Worm (Caenorhabditis elegans) whole organism, young adult: Measurements from ENCODE around the gene ensh-1.

Experiments
- B0035.1 ChIP-seq: sonication (generic microtip); optimal IDR thresholded peaks from 2 replicates; lab custom pipeline; 2016; ENCODE audit warnings: missing genetic modification characterization, mild to moderate bottlenecking, missing compliant biosample characterization, missing genotype, missing genetic modification reagents
- F37B4.10 ChIP-seq: fragments of 200-800 bp; sonication (Bioruptor generic); IDR thresholded peaks from 2 replicates; pipeline ENCODE4 v1.3.6; 2022; ENCODE audit warnings: missing genetic modification characterization, missing compliant biosample characterization
- Y53F4B.3 ChIP-seq: fragments of 200-800 bp; sonication (Bioruptor generic); IDR thresholded peaks from 2 replicates; pipeline ENCODE4 v1.3.6; 2022; ENCODE audit warnings: missing genetic modification reagents, missing genetic modification characterization, missing compliant biosample characterization
- Y53G8AR.9 ChIP-seq: fragments of 200-800 bp; sonication (Bioruptor generic); conservative IDR thresholded peaks from 2 replicates; pipeline ENCODE4 v1.3.6; 2022; ENCODE audit warnings: missing genetic modification reagents, missing genetic modification characterization, missing compliant biosample characterization
- Y67H2A.10 ChIP-seq: fragments of 200-800 bp; sonication (Bioruptor generic); conservative IDR thresholded peaks from 2 replicates; pipeline ENCODE4 v1.3.6; 2022; ENCODE audit warnings: missing genetic modification reagents, missing genetic modification characterization, missing compliant biosample characterization
- Y79H2A.3 ChIP-seq: fragments of 200-800 bp; sonication (Bioruptor generic); conservative IDR thresholded peaks from 2 replicates; pipeline ENCODE4 v1.3.6; 2022; ENCODE audit warnings: missing genetic modification reagents, missing genetic modification characterization, missing compliant biosample characterization
- ZK185.1 ChIP-seq: sonication (generic microtip); optimal IDR thresholded peaks from 2 replicates; lab custom pipeline; 2016; ENCODE audit warnings: mild to moderate bottlenecking, missing genetic modification characterization, missing compliant biosample characterization; ENCODE audit not compliant: poor library complexity, severe bottlenecking
- akir-1 ChIP-seq: fragments of 200-800 bp; sonication (Bioruptor generic); optimal IDR thresholded peaks from 2 replicates; lab custom pipeline; 2018; ENCODE audit warnings: mild to moderate bottlenecking, missing genetic modification characterization, moderate library complexity, missing compliant biosample characterization
- ama-1 ChIP-seq, 3 experiments: fragments of 150-350 bp in 1 of 3; sonication (generic microtip) in 2 of 3; optimal IDR thresholded peaks; 2 replicates each; lab custom pipeline; 2014 to 2018; ENCODE audit warnings: missing biosample characterization in 2 of 3, missing genetic modification characterization in 2 of 3, missing genetic modification reagents in 2 of 3
- atf-7 ChIP-seq: sonication (generic microtip); optimal IDR thresholded peaks from 2 replicates; lab custom pipeline; 2017; ENCODE audit warnings: mild to moderate bottlenecking, missing genetic modification characterization, missing compliant biosample characterization
- attf-3 ChIP-seq: fragments of 200-800 bp; sonication (Bioruptor generic); conservative IDR thresholded peaks from 2 replicates; pipeline ENCODE4 v1.3.6; 2022; ENCODE audit warnings: missing genetic modification reagents, missing genetic modification characterization, missing compliant biosample characterization
- attf-6 ChIP-seq: fragments of 200-800 bp; sonication (Bioruptor generic); IDR thresholded peaks from 2 replicates; pipeline ENCODE4 v1.3.6; 2022; ENCODE audit warnings: missing genetic modification reagents, missing genetic modification characterization, missing compliant biosample characterization
- ccch-3 ChIP-seq: fragments of 200-800 bp; sonication (Bioruptor generic); optimal IDR thresholded peaks from 2 replicates; lab custom pipeline; 2018; ENCODE audit warnings: mild to moderate bottlenecking, missing genetic modification characterization, missing compliant biosample characterization
- cebp-1 ChIP-seq, 2 experiments: fragments of 200-800 bp in 1 of 2; sonication (Bioruptor generic) in 1 of 2; sonication (generic microtip) in 1 of 2; IDR thresholded peaks in 1 of 2; optimal IDR thresholded peaks in 1 of 2; 2 replicates each; pipeline versions ENCODE4 v1.3.6 to Lab custom; 2017 to 2022; ENCODE audit warnings: missing compliant biosample characterization in 2 of 2, missing genetic modification characterization in 2 of 2, mild to moderate bottlenecking in 1 of 2, missing genetic modification reagents in 1 of 2, moderate library complexity in 1 of 2
- ceh-40 ChIP-seq: fragments of 200-800 bp; sonication (Bioruptor generic); IDR thresholded peaks from 2 replicates; pipeline ENCODE4 v1.3.6; 2022; ENCODE audit warnings: missing genetic modification characterization, missing compliant biosample characterization
- ceh-58 ChIP-seq: fragments of 200-800 bp; sonication (Bioruptor generic); IDR thresholded peaks from 2 replicates; pipeline ENCODE4 v1.3.6; 2022; ENCODE audit warnings: missing genetic modification characterization, missing compliant biosample characterization
- ceh-79 ChIP-seq: sonication (generic microtip); optimal IDR thresholded peaks from 2 replicates; lab custom pipeline; 2017; ENCODE audit warnings: mild to moderate bottlenecking, missing genetic modification characterization, missing compliant biosample characterization
- ceh-91 ChIP-seq: fragments of 200-800 bp; sonication (Bioruptor generic); IDR thresholded peaks from 2 replicates; pipeline ENCODE4 v1.3.6; 2022; ENCODE audit warnings: missing genetic modification reagents, missing genetic modification characterization, missing compliant biosample characterization
- efl-1 ChIP-seq: fragments of 150-350 bp; optimal IDR thresholded peaks from 2 replicates; lab custom pipeline; 2014; ENCODE audit warnings: missing biosample characterization, missing genetic modification reagents, missing genetic modification characterization
- ets-4 ChIP-seq: fragments of 200-800 bp; sonication (Bioruptor generic); optimal IDR thresholded peaks from 2 replicates; lab custom pipeline; 2018; ENCODE audit warnings: mild to moderate bottlenecking, missing genetic modification characterization, missing compliant biosample characterization
- him-1 ChIP-seq: sonication (generic microtip); optimal IDR thresholded peaks from 2 replicates; lab custom pipeline; 2016; ENCODE audit warnings: missing genotype, missing genetic modification reagents, missing genetic modification characterization, missing compliant biosample characterization
- hmg-20 ChIP-seq: fragments of 200-800 bp; sonication (Bioruptor generic); IDR thresholded peaks from 2 replicates; pipeline ENCODE4 v1.3.6; 2022; ENCODE audit warnings: missing genetic modification reagents, missing genetic modification characterization, missing compliant biosample characterization
- hsf-1 ChIP-seq: fragments of 200-800 bp; sonication (Bioruptor generic); IDR thresholded peaks from 2 replicates; pipeline ENCODE4 v1.3.6; 2022; ENCODE audit warnings: missing genetic modification reagents, missing genetic modification characterization, missing compliant biosample characterization
- let-607 ChIP-seq, 2 experiments: fragments of 200-800 bp in 1 of 2; sonication (Bioruptor generic) in 1 of 2; sonication (generic microtip) in 1 of 2; optimal IDR thresholded peaks; 2 replicates each; lab custom pipeline; 2016 to 2018; ENCODE audit warnings: mild to moderate bottlenecking in 2 of 2, missing compliant biosample characterization in 2 of 2, missing genetic modification characterization in 2 of 2, moderate library complexity in 2 of 2, missing genotype in 1 of 2
- lin-26 ChIP-seq: fragments of 200-800 bp; sonication (Bioruptor generic); IDR thresholded peaks from 2 replicates; pipeline ENCODE4 v1.3.6; 2022; ENCODE audit warnings: missing genetic modification reagents, missing genetic modification characterization, missing compliant biosample characterization
- lin-40 ChIP-seq: sonication (generic microtip); optimal IDR thresholded peaks from 2 replicates; lab custom pipeline; 2016; ENCODE audit warnings: missing genetic modification characterization, mild to moderate bottlenecking, missing compliant biosample characterization, missing genotype, missing genetic modification reagents
- lir-1 ChIP-seq: fragments of 200-800 bp; sonication (Bioruptor generic); conservative IDR thresholded peaks from 2 replicates; pipeline ENCODE4 v1.3.6; 2022; ENCODE audit warnings: missing genetic modification reagents, missing genetic modification characterization, missing compliant biosample characterization
- madf-3 ChIP-seq: fragments of 200-800 bp; sonication (Bioruptor generic); IDR thresholded peaks from 2 replicates; pipeline ENCODE4 v1.3.6; 2022; ENCODE audit warnings: missing genetic modification reagents, missing genetic modification characterization, missing compliant biosample characterization
- madf-8 ChIP-seq: fragments of 200-800 bp; sonication (Bioruptor generic); conservative IDR thresholded peaks from 2 replicates; pipeline ENCODE4 v1.3.6; 2022; ENCODE audit warnings: missing genetic modification reagents, missing genetic modification characterization, missing compliant biosample characterization
- mes-4 ChIP-seq: sonication (generic microtip); optimal IDR thresholded peaks from 2 replicates; lab custom pipeline; 2016; ENCODE audit warnings: missing genotype, missing genetic modification characterization, missing compliant biosample characterization
- mxl-1 ChIP-seq: sonication (generic microtip); optimal IDR thresholded peaks from 2 replicates; lab custom pipeline; 2016; ENCODE audit warnings: missing genetic modification characterization, missing compliant biosample characterization
- nfya-1 ChIP-seq: sonication (generic microtip); optimal IDR thresholded peaks from 2 replicates; lab custom pipeline; 2017; ENCODE audit warnings: antibody characterized with exemption, missing compliant biosample characterization, missing genetic modification characterization, borderline replicate concordance; ENCODE audit not compliant: insufficient read depth
- nfyb-1 ChIP-seq: fragments of 200-800 bp; sonication (Bioruptor generic); IDR thresholded peaks from 2 replicates; pipeline ENCODE4 v1.3.6; 2022; ENCODE audit warnings: missing genetic modification reagents, missing genetic modification characterization, missing compliant biosample characterization
- nhr-27 ChIP-seq: fragments of 200-800 bp; sonication (Bioruptor generic); optimal IDR thresholded peaks from 2 replicates; lab custom pipeline; 2018; ENCODE audit warnings: mild to moderate bottlenecking, missing genetic modification characterization, moderate library complexity, missing compliant biosample characterization
- pha-4 ChIP-seq: fragments of 150-350 bp; sonication (generic microtip); optimal IDR thresholded peaks from 2 replicates; lab custom pipeline; 2014; ENCODE audit warnings: missing biosample characterization, missing genetic modification reagents, missing genetic modification characterization
- rpc-1 ChIP-seq, 2 experiments: fragments of 150-350 bp in 1 of 2; sonication (generic microtip) in 1 of 2; optimal IDR thresholded peaks; 2 replicates each; lab custom pipeline; 2014 to 2018; ENCODE audit warnings: missing biosample characterization in 1 of 2, missing genetic modification characterization in 1 of 2, missing genetic modification reagents in 1 of 2, missing genotype in 1 of 2
- snpc-1.3 ChIP-seq: sonication (generic microtip); optimal IDR thresholded peaks from 2 replicates; lab custom pipeline; 2017; ENCODE audit warnings: missing genetic modification characterization, mild to moderate bottlenecking, missing compliant biosample characterization, antibody characterized with exemption, moderate library complexity, missing genotype, missing genetic modification reagents; ENCODE audit not compliant: insufficient read depth
- snpc-4 ChIP-seq, 5 experiments: fragments of 150-350 bp in 1 of 5; sonication (generic microtip) in 4 of 5; optimal IDR thresholded peaks; 2 replicates each; lab custom pipeline; 2014 to 2018; ENCODE audit warnings: missing genetic modification characterization in 5 of 5, missing biosample characterization in 3 of 5, antibody characterized with exemption in 2 of 5, mild to moderate bottlenecking in 2 of 5, missing compliant biosample characterization in 2 of 5, missing genotype in 2 of 5, moderate library complexity in 2 of 5, missing genetic modification reagents in 1 of 5
- tbp1 ChIP-seq: fragments of 200-800 bp; sonication (Bioruptor generic); optimal IDR thresholded peaks from 2 replicates; lab custom pipeline; 2018; ENCODE audit warnings: mild to moderate bottlenecking, missing genetic modification characterization, missing compliant biosample characterization
- unc-62 ChIP-seq: fragments of 150-350 bp; optimal IDR thresholded peaks from 2 replicates; lab custom pipeline; 2014; ENCODE audit warnings: missing biosample characterization, missing genetic modification reagents, missing genetic modification characterization
- ztf-18 ChIP-seq: sonication (generic microtip); optimal IDR thresholded peaks from 2 replicates; lab custom pipeline; 2016; ENCODE audit warnings: missing genotype, mild to moderate bottlenecking, missing genetic modification characterization, missing compliant biosample characterization
- ztf-28 ChIP-seq: fragments of 200-800 bp; sonication (Bioruptor generic); IDR thresholded peaks from 2 replicates; pipeline ENCODE4 v1.3.6; 2022; ENCODE audit warnings: missing genetic modification reagents, missing genetic modification characterization, missing compliant biosample characterization
- ztf-6 ChIP-seq: fragments of 200-800 bp; sonication (Bioruptor generic); IDR thresholded peaks from 2 replicates; pipeline ENCODE4 v1.3.6; 2022; ENCODE audit warnings: missing genetic modification reagents, missing genetic modification characterization, missing compliant biosample characterization

Gene ensh-1

ce11 chrX:8939389-8939788 is 34.2 kb downstream of the ensh-1 start (continued):
- peak in 1 of 2 experiments; percentile 18 for TF ChIP-seq let-607 (tag; optimal IDR thresholded peaks at IDR 0.05; lab: Kevin White, UChicago)
- peak; percentile 37 for TF ChIP-seq snpc-1.3 (tag; lab: Kevin White, UChicago)
- TF ChIP-seq F37B4.10 (GFP tag; lab: Robert Waterston, UW), result no peak
- TF ChIP-seq lin-26 (GFP tag; lab: Robert Waterston, UW), result peak; percentile 75; the same call in 1 of the 2 replicates
- TF ChIP-seq ZK185.1 (tag; lab: Kevin White, UChicago), result peak; percentile 17
- no peak for TF ChIP-seq hsf-1 (GFP tag; lab: Robert Waterston, UW)
- peak; percentile 68 for TF ChIP-seq him-1 (tag; lab: Kevin White, UChicago)
- TF ChIP-seq mxl-1 (tag; lab: Kevin White, UChicago), result peak; percentile 20
- TF ChIP-seq ceh-79 (tag; lab: Kevin White, UChicago), result peak; percentile 4
- TF ChIP-seq, all 124 proteins: peak for 42

- TF ChIP-seq ceh-91 (no peak), attf-6 (GFP tag; lab: Robert Waterston, UW) (no peak), B0035.1 (tag; lab: Kevin White, UChicago) (no peak), Y79H2A.3 (GFP tag; lab: Robert Waterston, UW) (no peak), Y53G8AR.9 (no peak), Y53F4B.3 (no peak), attf-3 (GFP tag; lab: Robert Waterston, UW) (no peak), hmg-20 (GFP tag; lab: Robert Waterston, UW) (no peak), ama-1 (optimal IDR thresholded peaks at IDR 0.05; lab: Kevin White, UChicago) (no peak), ama-1 (GFP tag; optimal IDR thresholded peaks at IDR 0.05; lab: Kevin White, UChicago) (no peak), mxl-1 (tag; lab: Kevin White, UChicago) (no peak)
Measured at ce11 chrX:8940059-8940458, 34.9 kb downstream of the ensh-1 start, which contains the start of gene dylt-2. Gene dylt-2, minus strand, starts transcription at chrX:8940159.

- TF ChIP-seq mes-4 (tag; lab: Kevin White, UChicago) (no peak), rpc-1 (optimal IDR thresholded peaks at IDR 0.05; lab: Kevin White, UChicago) (peak; percentile 62), rpc-1 (tag; optimal IDR thresholded peaks at IDR 0.05; lab: Kevin White, UChicago) (peak; percentile 78), madf-3 (GFP tag; lab: Robert Waterston, UW) (no peak), lir-1 (no peak), ceh-40 (GFP tag; lab: Robert Waterston, UW) (peak; percentile 19; the same call in 1 of the 2 replicates), cebp-1 (GFP tag; IDR thresholded peaks at IDR 0.05; lab: Robert Waterston, UW) (no peak), cebp-1 (tag; optimal IDR thresholded peaks at IDR 0.05; lab: Kevin White, UChicago) (peak; percentile 23), let-607 (tag; optimal IDR thresholded peaks at IDR 0.05; lab: Kevin White, UChicago) (no peak), ztf-18 (peak; percentile 34), pha-4 (tag; lab: Kevin White, UChicago) (no peak), ztf-28 (GFP tag; lab: Robert Waterston, UW) (no peak), nfyb-1 (no peak; the same call in 1 of the 2 replicates), unc-62 (GFP tag; lab: Kevin White, UChicago) (no peak), tbp1 (GFP tag; lab: Kevin White, UChicago) (peak; percentile 93), nhr-27 (tag; lab: Kevin White, UChicago) (no peak), snpc-4 (GFP tag; optimal IDR thresholded peaks at IDR 0.05; lab: Kevin White, UChicago) (peak; percentile 22), snpc-4 (tag; optimal IDR thresholded peaks at IDR 0.05; lab: Kevin White, UChicago) (peak in 1 of 4 experiments; percentile 46), ceh-58 (GFP tag; lab: Robert Waterston, UW) (no peak), akir-1 (no peak), Y53F4B.3 (no peak), Y67H2A.10 (GFP tag; lab: Robert Waterston, UW) (no peak), ccch-3 (GFP tag; lab: Kevin White, UChicago) (no peak), madf-8 (no peak), ets-4 (GFP tag; lab: Kevin White, UChicago) (no peak), nfya-1 (tag; lab: Kevin White, UChicago) (no peak), efl-1 (GFP tag; lab: Kevin White, UChicago) (no peak), lin-40 (no peak), atf-7 (no peak), ztf-6 (GFP tag; lab: Robert Waterston, UW) (no peak)
Measured at ce11 chrX:8944078-8944477, 38.9 kb downstream of the ensh-1 start.
